Worm (Caenorhabditis elegans): ENCODE results near the gene C27D6.11.
"Not testable (repeated sequence)": the region's sequence is repeated elsewhere in the genome, so short reads cannot be mapped to it uniquely, and the experiment has no call there.

The C27D6.11 gene

ce11 chrII:5200987-5201582, 40.1 kb upstream of the C27D6.11 start:
- TF ChIP-seq F22D6.2 (tag; optimal IDR thresholded peaks at IDR 0.05) (no peak), ZK185.1 (tag; optimal IDR thresholded peaks at IDR 0.05; ENCODE audit: poor library complexity, severe bottlenecking) (peak; percentile 0), hmg-20 (GFP tag; IDR thresholded peaks at IDR 0.05) (no peak), hmg-1.2 (GFP tag; IDR thresholded peaks at IDR 0.05) (peak; percentile 39; the same call in 1 of the 2 replicates), Y53F4B.3 (GFP tag; IDR thresholded peaks at IDR 0.05) (no peak), attf-5 (GFP tag; optimal IDR thresholded peaks at IDR 0.05) (peak; percentile 12)

- peak; percentile 87 for TF ChIP-seq snpc-1.1 (tag; optimal IDR thresholded peaks at IDR 0.05; ENCODE audit: insufficient read depth)
- peak; percentile 8 for TF ChIP-seq lsl-1 (GFP tag; optimal IDR thresholded peaks at IDR 0.05)
- TF ChIP-seq hmg-1.2 (GFP tag; IDR thresholded peaks at IDR 0.05): peak; percentile 68
- TF ChIP-seq snpc-4 (GFP tag; optimal IDR thresholded peaks at IDR 0.05): not testable (repeated sequence)
- peak; percentile 37 to 95 (median 80) for TF ChIP-seq snpc-4 (tag; optimal IDR thresholded peaks at IDR 0.05)
- TF ChIP-seq snpc-3.4 (tag; optimal IDR thresholded peaks at IDR 0.05): peak; percentile 66
Measured at ce11 chrII:5200205-5200604, 39.2 kb upstream of the C27D6.11 start.

- TF ChIP-seq attf-6 (GFP tag; IDR thresholded peaks at IDR 0.05) (no peak), lag-1 (GFP tag; IDR thresholded peaks at IDR 0.05) (no peak), ztf-26 (tag; optimal IDR thresholded peaks at IDR 0.05) (no peak), die-1 (tag; optimal IDR thresholded peaks at IDR 0.05) (no peak), Y56A3A.18 (GFP tag; IDR thresholded peaks at IDR 0.05) (no peak), F33H1.4 (GFP tag; IDR thresholded peaks at IDR 0.05) (no peak), B0035.1 (tag; optimal IDR thresholded peaks at IDR 0.05) (no peak), mes-4 (tag; optimal IDR thresholded peaks at IDR 0.05) (no peak), pbrm-1 (GFP tag; IDR thresholded peaks at IDR 0.05) (no peak), F23B12.7 (tag; optimal IDR thresholded peaks at IDR 0.05; ENCODE audit: insufficient read depth) (no peak), nhr-90 (tag; optimal IDR thresholded peaks at IDR 0.05) (no peak), snpc-1.3 (tag; optimal IDR thresholded peaks at IDR 0.05; ENCODE audit: insufficient read depth) (no peak), B0261.1 (tag; optimal IDR thresholded peaks at IDR 0.05) (no peak), madf-10 (tag; optimal IDR thresholded peaks at IDR 0.05) (no peak), him-1 (tag; optimal IDR thresholded peaks at IDR 0.05) (no peak), ztf-18 (tag; optimal IDR thresholded peaks at IDR 0.05) (no peak), egrh-3 (GFP tag; IDR thresholded peaks at IDR 0.05) (no peak), ama-1 (optimal IDR thresholded peaks at IDR 0.05) (no peak), ama-1 (GFP tag; optimal IDR thresholded peaks at IDR 0.05) (no peak), C06A6.2 (GFP tag; conservative IDR thresholded peaks at IDR 0.05) (no peak)
Measured at ce11 chrII:5199497-5199896, 38.5 kb upstream of the C27D6.11 start, which contains the start of gene msp-50. msp-50 (plus strand) TSS chrII:5199797.

ce11 chrII:5195504-5195903, 34.5 kb upstream of the C27D6.11 start, which contains the start of gene C34F11.5:
C34F11.5 (plus strand) TSS chrII:5195804.
- TF ChIP-seq lag-1 (GFP tag; IDR thresholded peaks at IDR 0.05) (no peak), K12H6.12 (tag; optimal IDR thresholded peaks at IDR 0.05) (no peak), C17E4.6 (GFP tag; IDR thresholded peaks at IDR 0.05) (no peak), hsf-1 (GFP tag; IDR thresholded peaks at IDR 0.05) (no peak), sdz-38 (tag; optimal IDR thresholded peaks at IDR 0.05) (no peak), T26A5.8 (tag; optimal IDR thresholded peaks at IDR 0.05) (no peak), ekl-4 (GFP tag; IDR thresholded peaks at IDR 0.05) (no peak), dox-1 (GFP tag; IDR thresholded peaks at IDR 0.05) (no peak), zfh-2 (GFP tag; conservative IDR thresholded peaks at IDR 0.05) (no peak), aptf-2 (GFP tag; conservative IDR thresholded peaks at IDR 0.05) (no peak), Y67H2A.10 (GFP tag; conservative IDR thresholded peaks at IDR 0.05) (no peak)
